Worm (Caenorhabditis elegans) whole organism, late embryonic: Measurements from ENCODE around the gene C06B3.6.

ENCODE experiments used
- fkh-10 ChIP-seq: fragments of 150-350 bp; optimal IDR thresholded peaks from 2 replicates; lab custom pipeline; 2014; ENCODE audit warnings: missing biosample characterization, missing genetic modification reagents, missing genetic modification characterization
- rnt-1 ChIP-seq: sonication (generic microtip); optimal IDR thresholded peaks from 2 replicates; lab custom pipeline; 2016; ENCODE audit warnings: missing genetic modification characterization, missing compliant biosample characterization
- tbx-2 ChIP-seq: sonication (generic microtip); optimal IDR thresholded peaks from 2 replicates; lab custom pipeline; 2016; ENCODE audit warnings: missing genetic modification characterization, missing compliant biosample characterization

- TF ChIP-seq tbx-2: no peak
- TF ChIP-seq fkh-10 (GFP tag; lab: Kevin White, UChicago): no peak
- TF ChIP-seq rnt-1: no peak
These were observed 4.3 kb downstream of the C06B3.6 start, which contains the start of gene stdh-3 for ce11 chrV:13904446-13904845.
